Worm (Caenorhabditis elegans) whole organism, mixed stage, embryonic: ENCODE measurements around the gene alh-1.

ENCODE experiments used
- blmp-1 ChIP-seq: fragments of 150-350 bp; optimal IDR thresholded peaks from 2 replicates; lab custom pipeline; 2014; ENCODE audit warnings: missing biosample characterization, missing genetic modification characterization
- unc-62 ChIP-seq: fragments of 150-350 bp; optimal IDR thresholded peaks from 2 replicates; lab custom pipeline; 2014; ENCODE audit warnings: missing biosample characterization, missing genetic modification reagents, missing genetic modification characterization
- ztf-11 ChIP-seq: fragments of 150-350 bp; optimal IDR thresholded peaks from 2 replicates; lab custom pipeline; 2014; ENCODE audit warnings: missing biosample characterization, missing genetic modification characterization

DNA sequence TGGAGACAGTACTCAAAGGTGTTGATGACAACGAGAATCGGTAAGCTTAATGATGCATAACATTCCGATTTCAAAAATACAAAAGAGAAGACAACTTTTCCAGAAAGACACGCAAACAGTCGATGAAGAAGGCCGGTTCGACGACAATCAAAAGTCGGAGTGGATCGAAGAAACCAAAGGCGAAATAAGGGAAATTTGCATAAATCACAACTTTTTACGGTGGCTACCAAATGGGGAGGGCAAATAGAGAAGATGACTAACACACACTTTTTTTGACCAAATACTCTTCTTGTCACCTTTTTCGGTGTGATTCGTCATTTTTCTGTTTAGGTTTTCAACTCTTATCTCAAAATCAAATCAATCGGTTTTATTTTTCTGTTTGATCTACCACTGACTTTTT lies 41.4 kb upstream of the alh-1 start, which contains the start of gene C45G9.6:
- TF ChIP-seq unc-62 (GFP tag; lab: Kevin White, UChicago) (no peak), blmp-1 (tag; lab: Kevin White, UChicago) (no peak), ztf-11 (no peak)
